Worm (Caenorhabditis elegans) whole organism, late embryonic: ENCODE measurements around the gene sri-42.

ENCODE experiments used
- C38D4.7 ChIP-seq: fragments of 200-800 bp; sonication (Bioruptor generic); optimal IDR thresholded peaks from 2 replicates; lab custom pipeline; 2018; ENCODE audit warnings: mild to moderate bottlenecking, missing genetic modification characterization, moderate library complexity, missing compliant biosample characterization
- F13H6.1 ChIP-seq: sonication (generic microtip); optimal IDR thresholded peaks from 2 replicates; lab custom pipeline; 2016; ENCODE audit warnings: missing genetic modification characterization, missing compliant biosample characterization
- K09A11.1 ChIP-seq: sonication (generic microtip); optimal IDR thresholded peaks from 2 replicates; lab custom pipeline; 2017; ENCODE audit warnings: antibody characterized with exemption, mild to moderate bottlenecking, missing genetic modification characterization, missing compliant biosample characterization; ENCODE audit not compliant: insufficient read depth
- Y22D7AL.16 ChIP-seq: sonication (generic microtip); optimal IDR thresholded peaks from 2 replicates; lab custom pipeline; 2016; ENCODE audit warnings: missing genetic modification characterization, missing compliant biosample characterization
- ahr-1 ChIP-seq: sonication (generic microtip); optimal IDR thresholded peaks from 2 replicates; lab custom pipeline; 2016; ENCODE audit warnings: missing genetic modification characterization, missing compliant biosample characterization
- ceh-14 ChIP-seq: sonication (generic microtip); optimal IDR thresholded peaks from 2 replicates; lab custom pipeline; 2016; ENCODE audit warnings: missing genotype, missing genetic modification characterization, missing compliant biosample characterization
- ceh-18 ChIP-seq: sonication (generic microtip); optimal IDR thresholded peaks from 2 replicates; lab custom pipeline; 2016; ENCODE audit warnings: missing genetic modification characterization, missing compliant biosample characterization
- ceh-19 ChIP-seq: fragments of 200-800 bp; sonication (Bioruptor generic); optimal IDR thresholded peaks from 2 replicates; lab custom pipeline; 2018; ENCODE audit warnings: mild to moderate bottlenecking, missing genetic modification characterization, missing compliant biosample characterization
- ceh-31 ChIP-seq: sonication (generic microtip); optimal IDR thresholded peaks from 2 replicates; lab custom pipeline; 2016; ENCODE audit warnings: missing genetic modification characterization, missing compliant biosample characterization
- che-1 ChIP-seq: sonication (generic microtip); optimal IDR thresholded peaks from 2 replicates; lab custom pipeline; 2016; ENCODE audit warnings: mild to moderate bottlenecking, missing genetic modification characterization, missing compliant biosample characterization
- elt-2 ChIP-seq: sonication (generic microtip); optimal IDR thresholded peaks from 2 replicates; lab custom pipeline; 2016; ENCODE audit warnings: missing genetic modification reagents, missing genetic modification characterization, missing compliant biosample characterization
- elt-4 ChIP-seq: sonication (generic microtip); optimal IDR thresholded peaks from 2 replicates; lab custom pipeline; 2016; ENCODE audit warnings: missing genetic modification characterization, missing compliant biosample characterization
- ets-4 ChIP-seq: sonication (generic microtip); optimal IDR thresholded peaks from 2 replicates; lab custom pipeline; 2016; ENCODE audit warnings: missing genetic modification characterization, missing compliant biosample characterization
- eyg-1 ChIP-seq: sonication (generic microtip); optimal IDR thresholded peaks from 2 replicates; lab custom pipeline; 2016; ENCODE audit warnings: missing genotype, missing genetic modification characterization, missing compliant biosample characterization
- fkh-6 ChIP-seq: sonication (generic microtip); optimal IDR thresholded peaks from 2 replicates; lab custom pipeline; 2016; ENCODE audit warnings: missing genetic modification characterization, missing compliant biosample characterization
- hlh-13 ChIP-seq: fragments of 200-800 bp; sonication (Bioruptor generic); optimal IDR thresholded peaks from 2 replicates; lab custom pipeline; 2018; ENCODE audit warnings: mild to moderate bottlenecking, missing genetic modification characterization, missing compliant biosample characterization
- hlh-30 ChIP-seq: sonication (generic microtip); optimal IDR thresholded peaks from 2 replicates; lab custom pipeline; 2017; ENCODE audit warnings: antibody characterized with exemption, missing genetic modification characterization, missing compliant biosample characterization; ENCODE audit not compliant: insufficient read depth
- hlh-6 ChIP-seq: sonication (generic microtip); optimal IDR thresholded peaks from 2 replicates; lab custom pipeline; 2016; ENCODE audit warnings: missing genotype, missing genetic modification characterization, missing compliant biosample characterization
- hlh-8 ChIP-seq: sonication (generic microtip); optimal IDR thresholded peaks from 2 replicates; lab custom pipeline; 2016; ENCODE audit warnings: missing genotype, missing genetic modification characterization, missing compliant biosample characterization
- lim-6 ChIP-seq: sonication (generic microtip); optimal IDR thresholded peaks from 2 replicates; lab custom pipeline; 2016; ENCODE audit warnings: missing genetic modification characterization, missing compliant biosample characterization
- mec-3 ChIP-seq: sonication (generic microtip); optimal IDR thresholded peaks from 2 replicates; lab custom pipeline; 2016; ENCODE audit warnings: borderline replicate concordance, missing genetic modification characterization, missing compliant biosample characterization
- nhr-11 ChIP-seq: fragments of 150-350 bp; optimal IDR thresholded peaks from 2 replicates; lab custom pipeline; 2014; ENCODE audit warnings: missing biosample characterization, missing genetic modification characterization
- nhr-232 ChIP-seq: sonication (generic microtip); optimal IDR thresholded peaks from 2 replicates; lab custom pipeline; 2016; ENCODE audit warnings: missing genetic modification characterization, missing compliant biosample characterization
- npax-4 ChIP-seq: sonication (generic microtip); optimal IDR thresholded peaks from 2 replicates; lab custom pipeline; 2016; ENCODE audit warnings: missing genetic modification characterization, missing compliant biosample characterization
- odd-2 ChIP-seq: sonication (generic microtip); optimal IDR thresholded peaks from 2 replicates; lab custom pipeline; 2017; ENCODE audit warnings: antibody characterized with exemption, mild to moderate bottlenecking, missing genetic modification characterization, missing compliant biosample characterization
- pag-3 ChIP-seq: sonication (generic microtip); optimal IDR thresholded peaks from 2 replicates; lab custom pipeline; 2016; ENCODE audit warnings: missing compliant biosample characterization, missing genetic modification characterization, borderline replicate concordance
- pha-2 ChIP-seq: sonication (generic microtip); optimal IDR thresholded peaks from 2 replicates; lab custom pipeline; 2017; ENCODE audit warnings: mild to moderate bottlenecking, missing genetic modification characterization, missing compliant biosample characterization
- ref-2 ChIP-seq: sonication (generic microtip); optimal IDR thresholded peaks from 2 replicates; lab custom pipeline; 2016; ENCODE audit warnings: missing genetic modification characterization, missing compliant biosample characterization
- rnt-1 ChIP-seq: sonication (generic microtip); optimal IDR thresholded peaks from 2 replicates; lab custom pipeline; 2016; ENCODE audit warnings: missing genetic modification characterization, missing compliant biosample characterization
- sdc-2 ChIP-seq: sonication (generic microtip); optimal IDR thresholded peaks from 2 replicates; lab custom pipeline; 2016; ENCODE audit warnings: missing genotype, missing genetic modification characterization, missing compliant biosample characterization
- sox-2 ChIP-seq: fragments of 200-800 bp; sonication (Bioruptor generic); IDR thresholded peaks from 2 replicates; pipeline ENCODE4 v1.3.6; 2022; ENCODE audit warnings: missing genetic modification reagents, missing genetic modification characterization, missing compliant biosample characterization
- sox-4 ChIP-seq: sonication (generic microtip); optimal IDR thresholded peaks from 2 replicates; lab custom pipeline; 2017; ENCODE audit warnings: mild to moderate bottlenecking, missing genetic modification characterization, inconsistent platforms, missing compliant biosample characterization
- syd-9 ChIP-seq: sonication (generic microtip); optimal IDR thresholded peaks from 2 replicates; lab custom pipeline; 2016; ENCODE audit warnings: mild to moderate bottlenecking, missing genetic modification characterization, moderate library complexity, missing compliant biosample characterization
- ttx-3 ChIP-seq: sonication (generic microtip); optimal IDR thresholded peaks from 2 replicates; lab custom pipeline; 2016; ENCODE audit warnings: missing genetic modification reagents, missing genetic modification characterization, missing compliant biosample characterization
- unc-3 ChIP-seq, 2 experiments: fragments of 200-800 bp in 1 of 2; sonication (Bioruptor generic) in 1 of 2; sonication (generic microtip) in 1 of 2; conservative IDR thresholded peaks in 1 of 2; optimal IDR thresholded peaks in 1 of 2; 2 replicates each; pipeline versions ENCODE4 v1.3.6 to Lab custom; 2016 to 2022; ENCODE audit warnings: missing compliant biosample characterization in 2 of 2, missing genetic modification characterization in 2 of 2, missing genetic modification reagents in 1 of 2
- unc-42 ChIP-seq: sonication (generic microtip); optimal IDR thresholded peaks from 2 replicates; lab custom pipeline; 2016; ENCODE audit warnings: missing genotype, missing genetic modification characterization, missing compliant biosample characterization
- unc-86 ChIP-seq: sonication (generic microtip); optimal IDR thresholded peaks from 2 replicates; lab custom pipeline; 2016; ENCODE audit warnings: missing genetic modification characterization, missing compliant biosample characterization
- ztf-16 ChIP-seq: sonication (generic microtip); optimal IDR thresholded peaks from 2 replicates; lab custom pipeline; 2017; ENCODE audit warnings: missing genetic modification characterization, missing compliant biosample characterization

sri-42 gene

ce11 chrII:3102018-3102417 lies 40.7 kb downstream of the sri-42 start, which contains the start of gene clec-121:
TSS of gene clec-121 (plus strand) at chrII:3102318.
- TF ChIP-seq ceh-19 (GFP tag; lab: Kevin White, UChicago): no peak
- TF ChIP-seq ref-2 (tag; lab: Kevin White, UChicago): no peak
- TF ChIP-seq hlh-6 (tag; lab: Kevin White, UChicago): no peak
- no peak for TF ChIP-seq npax-4
- TF ChIP-seq ceh-14: no peak
- TF ChIP-seq syd-9 (tag; lab: Kevin White, UChicago): no peak
- no peak for TF ChIP-seq F13H6.1 (tag; lab: Kevin White, UChicago)
- TF ChIP-seq nhr-11 (tag; lab: Kevin White, UChicago): no peak
- no peak for TF ChIP-seq rnt-1
- TF ChIP-seq unc-3 (GFP tag; conservative IDR thresholded peaks at IDR 0.05; lab: Robert Waterston, UW): no peak
- no peak for TF ChIP-seq unc-3 (tag; optimal IDR thresholded peaks at IDR 0.05; lab: Kevin White, UChicago)
- no peak for TF ChIP-seq lim-6
- no peak for TF ChIP-seq che-1 (tag; lab: Kevin White, UChicago)
- TF ChIP-seq ttx-3 (tag; lab: Kevin White, UChicago): no peak
- no peak for TF ChIP-seq hlh-13 (GFP tag; lab: Kevin White, UChicago)
- TF ChIP-seq C38D4.7: no peak
- TF ChIP-seq ztf-16 (tag; lab: Kevin White, UChicago): no peak
- TF ChIP-seq hlh-8: no peak
- TF ChIP-seq, all 69 proteins: peak for 0

- TF ChIP-seq ztf-16 (tag; lab: Kevin White, UChicago) (no peak), K09A11.1 (tag; lab: Kevin White, UChicago) (no peak), pha-2 (tag; lab: Kevin White, UChicago) (no peak), mec-3 (tag; lab: Kevin White, UChicago) (no peak), npax-4 (no peak), sdc-2 (tag; lab: Kevin White, UChicago) (no peak), Y22D7AL.16 (tag; lab: Kevin White, UChicago) (no peak), lim-6 (no peak), nhr-232 (tag; lab: Kevin White, UChicago) (no peak), odd-2 (tag; lab: Kevin White, UChicago) (no peak), fkh-6 (tag; lab: Kevin White, UChicago) (no peak), sox-4 (tag; lab: Kevin White, UChicago) (no peak), ets-4 (tag; lab: Kevin White, UChicago) (no peak), hlh-30 (tag; lab: Kevin White, UChicago) (no peak), elt-4 (tag; lab: Kevin White, UChicago) (no peak), pag-3 (tag; lab: Kevin White, UChicago) (no peak), ceh-31 (tag; lab: Kevin White, UChicago) (no peak), elt-2 (tag; lab: Kevin White, UChicago) (no peak)
These were observed 42.2 kb downstream of the sri-42 start, which contains the start of gene srg-24 for ce11 chrII:3100546-3100945. TSS of gene srg-24 (minus strand) at chrII:3100646.

DNA sequence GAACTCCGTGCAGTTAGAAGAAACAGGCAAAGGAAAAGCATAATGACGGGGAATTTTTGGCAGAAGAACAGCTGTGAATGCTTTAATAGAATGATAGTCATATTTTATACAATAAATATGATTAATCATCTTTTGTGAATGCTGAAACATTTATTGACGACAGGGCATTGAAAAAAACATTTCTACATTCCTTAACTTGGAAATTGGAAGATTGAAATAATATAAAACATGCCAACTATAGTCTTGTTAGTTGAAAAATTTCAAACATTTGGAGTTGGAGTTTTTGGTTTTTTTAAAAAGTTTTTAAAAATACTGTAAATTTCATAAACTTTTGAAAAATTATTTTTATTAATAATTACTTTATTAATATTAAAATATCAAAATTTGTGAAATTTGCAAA lies 45.9 kb downstream of the sri-42 start, which contains the start of gene Y25C1A.14:
TSS of gene Y25C1A.14 (minus strand) at position 101 of the 400 bp plus-strand sequence.
- TF ChIP-seq npax-4 (no peak), ahr-1 (tag; lab: Kevin White, UChicago) (no peak), sox-2 (GFP tag; lab: Robert Waterston, UW) (no peak)

- TF ChIP-seq unc-86 (no peak), eyg-1 (tag; lab: Kevin White, UChicago) (no peak), unc-42 (tag; lab: Kevin White, UChicago) (no peak), ceh-18 (tag; lab: Kevin White, UChicago) (no peak), fkh-6 (tag; lab: Kevin White, UChicago) (no peak)
These were observed 46.7 kb downstream of the sri-42 start, which contains the start of gene srg-23 for ce11 chrII:3096060-3096459. TSS of gene srg-23 (minus strand) at chrII:3096160.
